Worm (Caenorhabditis elegans) whole organism, L4 larva: Measurements from ENCODE around the gene zmp-4.

ENCODE experiments used
- T26A8.4 ChIP-seq: fragments of 200-800 bp; sonication (Bioruptor generic); IDR thresholded peaks from 2 replicates; pipeline ENCODE4 v1.3.6; 2022; ENCODE audit warnings: missing genetic modification characterization, missing compliant biosample characterization
- Y105C5A.15 ChIP-seq: fragments of 200-800 bp; sonication (Bioruptor generic); IDR thresholded peaks from 2 replicates; pipeline ENCODE4 v1.3.6; 2022; ENCODE audit warnings: missing genetic modification characterization, missing compliant biosample characterization
- ZK337.2 ChIP-seq: fragments of 200-800 bp; sonication (Bioruptor generic); IDR thresholded peaks from 2 replicates; pipeline ENCODE4 v1.3.6; 2022; ENCODE audit warnings: missing genetic modification reagents, missing genetic modification characterization, missing compliant biosample characterization
- aha-1 ChIP-seq: fragments of 150-350 bp; peaks from one replicate; lab custom pipeline; 2014; ENCODE audit warnings: missing biosample characterization, missing genetic modification characterization
- aly-2 ChIP-seq: sonication (generic microtip); optimal IDR thresholded peaks from 2 replicates; lab custom pipeline; 2018; ENCODE audit warnings: missing biosample characterization, missing genetic modification characterization
- arid-1 ChIP-seq: fragments of 200-800 bp; sonication (Bioruptor generic); conservative IDR thresholded peaks from 2 replicates; pipeline ENCODE4 v1.3.6; 2022; ENCODE audit warnings: missing genetic modification reagents, missing genetic modification characterization, missing compliant biosample characterization
- ceh-82 ChIP-seq: sonication (generic microtip); optimal IDR thresholded peaks from 2 replicates; lab custom pipeline; 2017; ENCODE audit warnings: missing biosample characterization, missing genetic modification characterization
- daf-16 ChIP-seq, 3 experiments: sonication (generic microtip); optimal IDR thresholded peaks; 2 replicates each; lab custom pipeline; 2016 to 2017; ENCODE audit warnings: missing genetic modification characterization in 3 of 3, missing genetic modification reagents in 3 of 3, mild to moderate bottlenecking in 2 of 3, missing compliant biosample characterization in 2 of 3, missing biosample characterization in 1 of 3, moderate library complexity in 1 of 3
- daf-8 ChIP-seq: fragments of 200-800 bp; sonication (Bioruptor generic); IDR thresholded peaks from 2 replicates; pipeline ENCODE4 v1.3.6; 2022; ENCODE audit warnings: missing genetic modification characterization, missing compliant biosample characterization
- dmd-8 ChIP-seq: fragments of 200-800 bp; sonication (Bioruptor generic); IDR thresholded peaks from 2 replicates; pipeline ENCODE4 v1.3.6; 2022; ENCODE audit warnings: missing genetic modification characterization, missing compliant biosample characterization
- dmd-9 ChIP-seq: fragments of 200-800 bp; sonication (Bioruptor generic); IDR thresholded peaks from 2 replicates; pipeline ENCODE4 v1.3.6; 2022; ENCODE audit warnings: missing genetic modification reagents, missing genetic modification characterization, missing compliant biosample characterization
- duxl-1 ChIP-seq: sonication (generic microtip); optimal IDR thresholded peaks from 2 replicates; lab custom pipeline; 2016; ENCODE audit warnings: mild to moderate bottlenecking, missing genetic modification characterization, moderate library complexity, missing compliant biosample characterization; ENCODE audit not compliant: poor library complexity
- egl-27 ChIP-seq: sonication (generic microtip); optimal IDR thresholded peaks from 3 replicates; lab custom pipeline; 2017; ENCODE audit warnings: missing biosample characterization, missing genetic modification reagents, missing genetic modification characterization
- egl-43 ChIP-seq: fragments of 200-800 bp; sonication (Bioruptor generic); IDR thresholded peaks from 2 replicates; pipeline ENCODE4 v1.3.6; 2022; ENCODE audit warnings: missing genetic modification reagents, missing genetic modification characterization, missing compliant biosample characterization
- fkh-10 ChIP-seq: fragments of 150-350 bp; optimal IDR thresholded peaks from 2 replicates; lab custom pipeline; 2014; ENCODE audit warnings: missing biosample characterization, missing genetic modification reagents, missing genetic modification characterization
- hif-1 ChIP-seq, 2 experiments: sonication (generic microtip); optimal IDR thresholded peaks; 2 replicates each; lab custom pipeline; 2016 to 2017; ENCODE audit warnings: missing compliant biosample characterization in 2 of 2, missing genetic modification characterization in 2 of 2, missing genetic modification reagents in 2 of 2, missing genotype in 2 of 2, mild to moderate bottlenecking in 1 of 2
- hmg-1.1 ChIP-seq: fragments of 200-800 bp; sonication (Bioruptor generic); IDR thresholded peaks from 2 replicates; pipeline ENCODE4 v1.3.6; 2022; ENCODE audit warnings: missing genetic modification reagents, missing genetic modification characterization, missing compliant biosample characterization
- lim-7 ChIP-seq: fragments of 200-800 bp; sonication (Bioruptor generic); IDR thresholded peaks from 2 replicates; pipeline ENCODE4 v1.3.6; 2022; ENCODE audit warnings: missing genetic modification characterization, missing compliant biosample characterization
- lin-13 ChIP-seq: fragments of 150-350 bp; optimal IDR thresholded peaks from 2 replicates; lab custom pipeline; 2014; ENCODE audit warnings: missing biosample characterization, missing genetic modification reagents, missing genetic modification characterization
- lin-29 ChIP-seq: fragments of 200-800 bp; sonication (Bioruptor generic); IDR thresholded peaks from 2 replicates; pipeline ENCODE4 v1.3.6; 2022; ENCODE audit warnings: missing genetic modification reagents, missing genetic modification characterization, missing compliant biosample characterization
- mdl-1 ChIP-seq, 2 experiments: fragments of 150-350 bp in 1 of 2; sonication (generic microtip) in 1 of 2; optimal IDR thresholded peaks; 2 replicates each; lab custom pipeline; 2014 to 2017; ENCODE audit warnings: missing biosample characterization in 2 of 2, missing genetic modification characterization in 2 of 2
- mep-1 ChIP-seq: fragments of 150-350 bp; sonication (generic microtip); optimal IDR thresholded peaks from 3 replicates; lab custom pipeline; 2014; ENCODE audit warnings: missing biosample characterization, missing genetic modification characterization
- mes-2 ChIP-seq: sonication (generic microtip); optimal IDR thresholded peaks from 2 replicates; lab custom pipeline; 2016; ENCODE audit warnings: missing genotype, mild to moderate bottlenecking, missing genetic modification characterization, missing compliant biosample characterization; ENCODE audit not compliant: poor library complexity, severe bottlenecking
- nhr-10 ChIP-seq: fragments of 150-350 bp; optimal IDR thresholded peaks from 2 replicates; lab custom pipeline; 2014; ENCODE audit warnings: missing biosample characterization, missing genetic modification characterization
- nhr-111 ChIP-seq: fragments of 200-800 bp; sonication (Bioruptor generic); optimal IDR thresholded peaks from 2 replicates; lab custom pipeline; 2018; ENCODE audit warnings: mild to moderate bottlenecking, missing genetic modification characterization, missing compliant biosample characterization
- nhr-25 ChIP-seq: sonication (generic microtip); optimal IDR thresholded peaks from 2 replicates; lab custom pipeline; 2017; ENCODE audit warnings: missing genetic modification characterization, mild to moderate bottlenecking, missing compliant biosample characterization, antibody characterized with exemption, moderate library complexity, borderline replicate concordance; ENCODE audit not compliant: insufficient read depth
- pqm-1 ChIP-seq: sonication (generic microtip); optimal IDR thresholded peaks from 2 replicates; lab custom pipeline; 2017; ENCODE audit warnings: missing biosample characterization, missing genetic modification characterization
- rbr-2 ChIP-seq: sonication (generic microtip); optimal IDR thresholded peaks from 2 replicates; lab custom pipeline; 2016; ENCODE audit warnings: missing genotype, missing genetic modification characterization, missing compliant biosample characterization
- spr-3 ChIP-seq: fragments of 200-800 bp; sonication (Bioruptor generic); optimal IDR thresholded peaks from 2 replicates; lab custom pipeline; 2018; ENCODE audit warnings: mild to moderate bottlenecking, missing genetic modification characterization, missing compliant biosample characterization
- tra-1 ChIP-seq: fragments of 200-800 bp; sonication (Bioruptor generic); IDR thresholded peaks from 2 replicates; pipeline ENCODE4 v1.3.6; 2022; ENCODE audit warnings: missing genetic modification reagents, missing genetic modification characterization, missing compliant biosample characterization
- unc-62 ChIP-seq, 3 experiments: fragments of 150-350 bp in 1 of 3; sonication (generic microtip); optimal IDR thresholded peaks in 2 of 3; peaks in 1 of 3; 1 replicate in 1 of 3; 2 replicates in 2 of 3; lab custom pipeline; 2014 to 2017; ENCODE audit warnings: missing biosample characterization in 3 of 3, missing genetic modification characterization in 3 of 3, missing genetic modification reagents in 3 of 3, missing genotype in 1 of 3
- zip-11 ChIP-seq: fragments of 200-800 bp; sonication (Bioruptor generic); IDR thresholded peaks from 2 replicates; pipeline ENCODE4 v1.3.6; 2022; ENCODE audit warnings: missing genetic modification characterization, missing compliant biosample characterization
- zip-2 ChIP-seq: fragments of 150-350 bp; optimal IDR thresholded peaks from 2 replicates; lab custom pipeline; 2014; ENCODE audit warnings: missing biosample characterization, missing genetic modification characterization
- ztf-7 ChIP-seq: fragments of 150-350 bp; optimal IDR thresholded peaks from 2 replicates; lab custom pipeline; 2014; ENCODE audit warnings: missing biosample characterization, missing genetic modification characterization

The zmp-4 gene

ce11 chrV:14915599-14915998, 5.8 kb downstream of the zmp-4 start, which contains the start of gene H12D21.11:
Gene H12D21.11 (plus strand): TSS chrV:14915899.
- TF ChIP-seq unc-62 (GFP tag; optimal IDR thresholded peaks at IDR 0.05 in 1 of 2; lab: Kevin White, UChicago) (no peak), unc-62 (tag; optimal IDR thresholded peaks at IDR 0.05; lab: Kevin White, UChicago) (no peak), egl-27 (no peak), duxl-1 (tag; lab: Kevin White, UChicago) (no peak), lim-7 (GFP tag; lab: Robert Waterston, UW) (no peak), T26A8.4 (GFP tag; lab: Robert Waterston, UW) (no peak), dmd-9 (GFP tag; lab: Robert Waterston, UW) (no peak), tra-1 (GFP tag; lab: Robert Waterston, UW) (no peak), aha-1 (tag; lab: Kevin White, UChicago) (no peak), lin-13 (GFP tag; lab: Kevin White, UChicago) (no peak), ceh-82 (tag; lab: Kevin White, UChicago) (no peak), lin-29 (GFP tag; lab: Robert Waterston, UW) (no peak), nhr-111 (GFP tag; lab: Kevin White, UChicago) (no peak), daf-8 (no peak), egl-43 (GFP tag; lab: Robert Waterston, UW) (no peak), arid-1 (GFP tag; lab: Robert Waterston, UW) (no peak), nhr-10 (tag; lab: Kevin White, UChicago) (no peak), hmg-1.1 (GFP tag; lab: Robert Waterston, UW) (no peak), aly-2 (tag; lab: Kevin White, UChicago) (no peak)
- TF ChIP-seq, all 104 proteins: peak for 0

- TF ChIP-seq pqm-1 (tag; lab: Kevin White, UChicago) (no peak), unc-62 (GFP tag; optimal IDR thresholded peaks at IDR 0.05 in 1 of 2; lab: Kevin White, UChicago) (peak in 1 of 2 experiments; percentile 96), unc-62 (tag; optimal IDR thresholded peaks at IDR 0.05; lab: Kevin White, UChicago) (no peak)
Observed at ce11 chrV:14910758-14911157, 10.7 kb downstream of the zmp-4 start.

- TF ChIP-seq aha-1 (tag; lab: Kevin White, UChicago): peak; percentile 47
- TF ChIP-seq fkh-10 (GFP tag; lab: Kevin White, UChicago): no peak
- TF ChIP-seq nhr-25 (tag; lab: Kevin White, UChicago): no peak
- no peak for TF ChIP-seq rbr-2
- TF ChIP-seq pqm-1 (tag; lab: Kevin White, UChicago): no peak
- no peak for TF ChIP-seq hif-1 (tag; optimal IDR thresholded peaks at IDR 0.05; lab: Kevin White, UChicago)
- TF ChIP-seq ztf-7: no peak
- peak in 1 of 2 experiments; percentile 11 for TF ChIP-seq daf-16 (GFP tag; optimal IDR thresholded peaks at IDR 0.05; lab: Kevin White, UChicago)
- TF ChIP-seq daf-16 (tag; optimal IDR thresholded peaks at IDR 0.05; lab: Kevin White, UChicago): no peak
- no peak for TF ChIP-seq Y105C5A.15 (GFP tag; lab: Robert Waterston, UW)
- TF ChIP-seq mdl-1 (tag; optimal IDR thresholded peaks at IDR 0.05; lab: Kevin White, UChicago): no peak
Observed at ce11 chrV:14909331-14909835, 12.0 kb downstream of the zmp-4 start, which contains the start of gene H12D21.9. Gene H12D21.9 (minus strand): TSS chrV:14909478.

ce11 chrV:14907445-14907844, 14.0 kb downstream of the zmp-4 start:
- TF ChIP-seq mep-1: no peak
- TF ChIP-seq Y105C5A.15 (GFP tag; lab: Robert Waterston, UW): no peak
- no peak for TF ChIP-seq zip-2 (tag; lab: Kevin White, UChicago)
- no peak for TF ChIP-seq egl-43 (GFP tag; lab: Robert Waterston, UW)
- peak; percentile 7 for TF ChIP-seq aha-1 (tag; lab: Kevin White, UChicago)
- TF ChIP-seq spr-3: no peak
- TF ChIP-seq unc-62 (GFP tag; optimal IDR thresholded peaks at IDR 0.05 in 1 of 2; lab: Kevin White, UChicago): peak in 1 of 2 experiments; percentile 98
- no peak for TF ChIP-seq unc-62 (tag; optimal IDR thresholded peaks at IDR 0.05; lab: Kevin White, UChicago)

- TF ChIP-seq ZK337.2 (GFP tag; lab: Robert Waterston, UW) (no peak), mes-2 (no peak), zip-11 (no peak), dmd-8 (GFP tag; lab: Robert Waterston, UW) (no peak), aha-1 (tag; lab: Kevin White, UChicago) (peak; percentile 94)
- TF ChIP-seq, all 104 proteins: peak for 1
Observed at ce11 chrV:14900905-14901304, 20.5 kb downstream of the zmp-4 start.
